Worm (Caenorhabditis elegans) whole organism, young adult: ENCODE results near the gene D1005.2.

Experiments used
- B0035.1 ChIP-seq: sonication (generic microtip); optimal IDR thresholded peaks from 2 replicates; lab custom pipeline; 2016; ENCODE audit warnings: missing genetic modification characterization, mild to moderate bottlenecking, missing compliant biosample characterization, missing genotype, missing genetic modification reagents
- B0336.3 ChIP-seq: fragments of 200-800 bp; sonication (Bioruptor generic); IDR thresholded peaks from 2 replicates; pipeline ENCODE4 v1.3.6; 2022; ENCODE audit warnings: missing genetic modification characterization, missing compliant biosample characterization
- C06A6.2 ChIP-seq: fragments of 200-800 bp; sonication (Bioruptor generic); conservative IDR thresholded peaks from 2 replicates; pipeline ENCODE4 v1.3.6; 2022; ENCODE audit warnings: missing genetic modification characterization, missing compliant biosample characterization
- F23B12.7 ChIP-seq: sonication (generic microtip); optimal IDR thresholded peaks from 2 replicates; lab custom pipeline; 2017; ENCODE audit warnings: missing genetic modification characterization, mild to moderate bottlenecking, missing compliant biosample characterization, antibody characterized with exemption, moderate library complexity; ENCODE audit not compliant: insufficient read depth
- F33H1.4 ChIP-seq: fragments of 200-800 bp; sonication (Bioruptor generic); IDR thresholded peaks from 2 replicates; pipeline ENCODE4 v1.3.6; 2022; ENCODE audit warnings: missing genetic modification reagents, missing genetic modification characterization, missing compliant biosample characterization
- F49E8.2 ChIP-seq: sonication (generic microtip); optimal IDR thresholded peaks from 3 replicates; lab custom pipeline; 2017; ENCODE audit warnings: missing genetic modification characterization, mild to moderate bottlenecking, missing compliant biosample characterization, antibody characterized with exemption, moderate library complexity; ENCODE audit not compliant: insufficient read depth
- F52B5.7 ChIP-seq: sonication (generic microtip); optimal IDR thresholded peaks from 2 replicates; lab custom pipeline; 2016; ENCODE audit warnings: mild to moderate bottlenecking, missing genetic modification characterization, missing compliant biosample characterization
- F55B11.4 ChIP-seq: sonication (generic microtip); optimal IDR thresholded peaks from 2 replicates; lab custom pipeline; 2016; ENCODE audit warnings: missing compliant biosample characterization, missing genetic modification characterization, borderline replicate concordance; ENCODE audit not compliant: insufficient read depth
- F57A8.1 ChIP-seq: fragments of 200-800 bp; sonication (Bioruptor generic); optimal IDR thresholded peaks from 2 replicates; lab custom pipeline; 2018; ENCODE audit warnings: mild to moderate bottlenecking, missing genetic modification characterization, moderate library complexity, missing compliant biosample characterization
- F57C9.4 ChIP-seq: sonication (generic microtip); optimal IDR thresholded peaks from 2 replicates; lab custom pipeline; 2017; ENCODE audit warnings: mild to moderate bottlenecking, missing genetic modification characterization, missing compliant biosample characterization
- T07F8.4 ChIP-seq: sonication (generic microtip); optimal IDR thresholded peaks from 2 replicates; lab custom pipeline; 2016; ENCODE audit warnings: mild to moderate bottlenecking, missing genetic modification characterization, moderate library complexity, missing compliant biosample characterization
- Y67H2A.10 ChIP-seq: fragments of 200-800 bp; sonication (Bioruptor generic); conservative IDR thresholded peaks from 2 replicates; pipeline ENCODE4 v1.3.6; 2022; ENCODE audit warnings: missing genetic modification reagents, missing genetic modification characterization, missing compliant biosample characterization
- ZK185.1 ChIP-seq: sonication (generic microtip); optimal IDR thresholded peaks from 2 replicates; lab custom pipeline; 2016; ENCODE audit warnings: mild to moderate bottlenecking, missing genetic modification characterization, missing compliant biosample characterization; ENCODE audit not compliant: poor library complexity, severe bottlenecking
- akir-1 ChIP-seq: fragments of 200-800 bp; sonication (Bioruptor generic); optimal IDR thresholded peaks from 2 replicates; lab custom pipeline; 2018; ENCODE audit warnings: mild to moderate bottlenecking, missing genetic modification characterization, moderate library complexity, missing compliant biosample characterization
- aptf-2 ChIP-seq: fragments of 200-800 bp; sonication (Bioruptor generic); conservative IDR thresholded peaks from 2 replicates; pipeline ENCODE4 v1.3.6; 2022; ENCODE audit warnings: missing genetic modification reagents, missing genetic modification characterization, missing compliant biosample characterization
- aptf-3 ChIP-seq: fragments of 200-800 bp; sonication (Bioruptor generic); IDR thresholded peaks from 2 replicates; pipeline ENCODE4 v1.3.6; 2022; ENCODE audit warnings: missing genetic modification characterization, missing compliant biosample characterization
- atf-7 ChIP-seq: sonication (generic microtip); optimal IDR thresholded peaks from 2 replicates; lab custom pipeline; 2017; ENCODE audit warnings: mild to moderate bottlenecking, missing genetic modification characterization, missing compliant biosample characterization
- bed-1 ChIP-seq: fragments of 200-800 bp; sonication (Bioruptor generic); IDR thresholded peaks from 2 replicates; pipeline ENCODE4 v1.3.6; 2022; ENCODE audit warnings: missing genetic modification reagents, missing genetic modification characterization, missing compliant biosample characterization
- cebp-1 ChIP-seq, 2 experiments: fragments of 200-800 bp in 1 of 2; sonication (Bioruptor generic) in 1 of 2; sonication (generic microtip) in 1 of 2; IDR thresholded peaks in 1 of 2; optimal IDR thresholded peaks in 1 of 2; 2 replicates each; pipeline versions ENCODE4 v1.3.6 to Lab custom; 2017 to 2022; ENCODE audit warnings: missing compliant biosample characterization in 2 of 2, missing genetic modification characterization in 2 of 2, mild to moderate bottlenecking in 1 of 2, missing genetic modification reagents in 1 of 2, moderate library complexity in 1 of 2
- ceh-27 ChIP-seq: fragments of 200-800 bp; sonication (Bioruptor generic); optimal IDR thresholded peaks from 2 replicates; lab custom pipeline; 2018; ENCODE audit warnings: mild to moderate bottlenecking, missing genetic modification characterization, moderate library complexity, missing compliant biosample characterization
- ceh-40 ChIP-seq: fragments of 200-800 bp; sonication (Bioruptor generic); IDR thresholded peaks from 2 replicates; pipeline ENCODE4 v1.3.6; 2022; ENCODE audit warnings: missing genetic modification characterization, missing compliant biosample characterization
- chd-7 ChIP-seq: sonication (generic microtip); optimal IDR thresholded peaks from 2 replicates; lab custom pipeline; 2016; ENCODE audit warnings: mild to moderate bottlenecking, missing genetic modification characterization, moderate library complexity, missing compliant biosample characterization
- die-1 ChIP-seq: sonication (generic microtip); optimal IDR thresholded peaks from 2 replicates; lab custom pipeline; 2016; ENCODE audit warnings: missing genotype, mild to moderate bottlenecking, missing genetic modification characterization, missing compliant biosample characterization
- dox-1 ChIP-seq: fragments of 200-800 bp; sonication (Bioruptor generic); IDR thresholded peaks from 2 replicates; pipeline ENCODE4 v1.3.6; 2022; ENCODE audit warnings: missing genetic modification reagents, missing genetic modification characterization, missing compliant biosample characterization
- ets-4 ChIP-seq: fragments of 200-800 bp; sonication (Bioruptor generic); optimal IDR thresholded peaks from 2 replicates; lab custom pipeline; 2018; ENCODE audit warnings: mild to moderate bottlenecking, missing genetic modification characterization, missing compliant biosample characterization
- fkh-3 ChIP-seq: sonication (generic microtip); optimal IDR thresholded peaks from 2 replicates; lab custom pipeline; 2016; ENCODE audit warnings: mild to moderate bottlenecking, missing genetic modification characterization, missing compliant biosample characterization
- him-1 ChIP-seq: sonication (generic microtip); optimal IDR thresholded peaks from 2 replicates; lab custom pipeline; 2016; ENCODE audit warnings: missing genotype, missing genetic modification reagents, missing genetic modification characterization, missing compliant biosample characterization
- hlh-12 ChIP-seq: sonication (generic microtip); optimal IDR thresholded peaks from 2 replicates; lab custom pipeline; 2016; ENCODE audit warnings: missing genetic modification characterization, missing compliant biosample characterization
- hlh-26 ChIP-seq: fragments of 200-800 bp; sonication (Bioruptor generic); conservative IDR thresholded peaks from 2 replicates; pipeline ENCODE4 v1.3.6; 2022; ENCODE audit warnings: missing genetic modification reagents, missing genetic modification characterization, missing compliant biosample characterization
- hrde-1 ChIP-seq: sonication (generic microtip); optimal IDR thresholded peaks from 2 replicates; lab custom pipeline; 2016; ENCODE audit warnings: missing genetic modification characterization, mild to moderate bottlenecking, missing compliant biosample characterization, moderate library complexity, missing genotype, missing genetic modification reagents, borderline replicate concordance
- hsf-1 ChIP-seq: fragments of 200-800 bp; sonication (Bioruptor generic); IDR thresholded peaks from 2 replicates; pipeline ENCODE4 v1.3.6; 2022; ENCODE audit warnings: missing genetic modification reagents, missing genetic modification characterization, missing compliant biosample characterization
- let-607 ChIP-seq, 2 experiments: fragments of 200-800 bp in 1 of 2; sonication (Bioruptor generic) in 1 of 2; sonication (generic microtip) in 1 of 2; optimal IDR thresholded peaks; 2 replicates each; lab custom pipeline; 2016 to 2018; ENCODE audit warnings: mild to moderate bottlenecking in 2 of 2, missing compliant biosample characterization in 2 of 2, missing genetic modification characterization in 2 of 2, moderate library complexity in 2 of 2, missing genotype in 1 of 2
- lin-54 ChIP-seq: fragments of 200-800 bp; sonication (Bioruptor generic); optimal IDR thresholded peaks from 2 replicates; lab custom pipeline; 2018; ENCODE audit warnings: mild to moderate bottlenecking, missing genetic modification characterization, missing compliant biosample characterization
- lir-1 ChIP-seq: fragments of 200-800 bp; sonication (Bioruptor generic); conservative IDR thresholded peaks from 2 replicates; pipeline ENCODE4 v1.3.6; 2022; ENCODE audit warnings: missing genetic modification reagents, missing genetic modification characterization, missing compliant biosample characterization
- madf-8 ChIP-seq: fragments of 200-800 bp; sonication (Bioruptor generic); conservative IDR thresholded peaks from 2 replicates; pipeline ENCODE4 v1.3.6; 2022; ENCODE audit warnings: missing genetic modification reagents, missing genetic modification characterization, missing compliant biosample characterization
- nfya-2 ChIP-seq: fragments of 200-800 bp; sonication (Bioruptor generic); IDR thresholded peaks from 2 replicates; pipeline ENCODE4 v1.3.6; 2022; ENCODE audit warnings: missing genetic modification reagents, missing genetic modification characterization, missing compliant biosample characterization
- nhr-120 ChIP-seq: fragments of 200-800 bp; sonication (Bioruptor generic); IDR thresholded peaks from 2 replicates; pipeline ENCODE4 v1.3.6; 2022; ENCODE audit warnings: missing genetic modification characterization, missing compliant biosample characterization
- nhr-27 ChIP-seq: fragments of 200-800 bp; sonication (Bioruptor generic); optimal IDR thresholded peaks from 2 replicates; lab custom pipeline; 2018; ENCODE audit warnings: mild to moderate bottlenecking, missing genetic modification characterization, moderate library complexity, missing compliant biosample characterization
- nhr-80 ChIP-seq: sonication (generic microtip); optimal IDR thresholded peaks from 2 replicates; lab custom pipeline; 2016; ENCODE audit warnings: missing genetic modification characterization, missing compliant biosample characterization
- rec-8 ChIP-seq, 2 experiments: sonication (generic microtip); optimal IDR thresholded peaks; 2 replicates each; lab custom pipeline; 2016; ENCODE audit warnings: mild to moderate bottlenecking in 2 of 2, missing genetic modification characterization in 2 of 2, missing genetic modification reagents in 2 of 2, missing genotype in 2 of 2, missing biosample characterization in 1 of 2, missing compliant biosample characterization in 1 of 2, moderate library complexity in 1 of 2
- rpc-1 ChIP-seq, 2 experiments: fragments of 150-350 bp in 1 of 2; sonication (generic microtip) in 1 of 2; optimal IDR thresholded peaks; 2 replicates each; lab custom pipeline; 2014 to 2018; ENCODE audit warnings: missing biosample characterization in 1 of 2, missing genetic modification characterization in 1 of 2, missing genetic modification reagents in 1 of 2, missing genotype in 1 of 2
- sdz-38 ChIP-seq: sonication (generic microtip); optimal IDR thresholded peaks from 2 replicates; lab custom pipeline; 2016; ENCODE audit warnings: missing genotype, missing genetic modification characterization, missing compliant biosample characterization
- sptf-2 ChIP-seq: fragments of 200-800 bp; sonication (Bioruptor generic); optimal IDR thresholded peaks from 2 replicates; lab custom pipeline; 2018; ENCODE audit warnings: mild to moderate bottlenecking, missing genetic modification characterization, missing compliant biosample characterization
- tbp1 ChIP-seq: fragments of 200-800 bp; sonication (Bioruptor generic); optimal IDR thresholded peaks from 2 replicates; lab custom pipeline; 2018; ENCODE audit warnings: mild to moderate bottlenecking, missing genetic modification characterization, missing compliant biosample characterization
- ztf-18 ChIP-seq: sonication (generic microtip); optimal IDR thresholded peaks from 2 replicates; lab custom pipeline; 2016; ENCODE audit warnings: missing genotype, mild to moderate bottlenecking, missing genetic modification characterization, missing compliant biosample characterization
- ztf-3 ChIP-seq: fragments of 200-800 bp; sonication (Bioruptor generic); optimal IDR thresholded peaks from 2 replicates; lab custom pipeline; 2018; ENCODE audit warnings: mild to moderate bottlenecking, missing genetic modification characterization, missing compliant biosample characterization
- ztf-6 ChIP-seq: fragments of 200-800 bp; sonication (Bioruptor generic); IDR thresholded peaks from 2 replicates; pipeline ENCODE4 v1.3.6; 2022; ENCODE audit warnings: missing genetic modification reagents, missing genetic modification characterization, missing compliant biosample characterization

Gene D1005.2

DNA sequence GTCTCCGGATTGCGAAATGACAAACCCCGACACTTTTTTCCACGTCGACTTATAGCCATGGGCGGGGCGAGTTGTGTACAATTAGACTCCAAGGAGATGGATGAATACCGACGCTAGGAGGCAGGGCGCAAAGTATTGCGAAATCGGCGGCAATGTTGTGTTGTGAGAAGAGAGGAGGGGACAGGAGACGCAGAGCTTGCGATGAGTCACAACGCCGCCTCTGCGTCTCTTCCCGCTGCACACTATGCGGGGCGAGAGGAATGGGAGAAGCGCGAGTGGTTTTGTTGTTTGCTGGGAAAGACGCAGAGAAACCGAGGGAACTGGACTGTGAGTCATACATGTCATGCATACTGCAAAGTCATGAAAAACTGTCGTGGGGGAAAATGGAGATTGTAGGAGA lies 4.4 kb upstream of the D1005.2 start (continued):
- TF ChIP-seq cebp-1 (GFP tag; IDR thresholded peaks at IDR 0.05; lab: Robert Waterston, UW) (peak; percentile 100), cebp-1 (tag; optimal IDR thresholded peaks at IDR 0.05; lab: Kevin White, UChicago) (no peak), rpc-1 (optimal IDR thresholded peaks at IDR 0.05; lab: Kevin White, UChicago) (no peak), rpc-1 (tag; optimal IDR thresholded peaks at IDR 0.05; lab: Kevin White, UChicago) (no peak), ceh-40 (GFP tag; lab: Robert Waterston, UW) (no peak), sdz-38 (no peak), rec-8 (tag; optimal IDR thresholded peaks at IDR 0.05; lab: Kevin White, UChicago) (no peak), nhr-120 (GFP tag; lab: Robert Waterston, UW) (no peak), Y67H2A.10 (GFP tag; lab: Robert Waterston, UW) (no peak), sptf-2 (no peak), F57A8.1 (GFP tag; lab: Kevin White, UChicago) (no peak), him-1 (tag; lab: Kevin White, UChicago) (no peak), nhr-80 (tag; lab: Kevin White, UChicago) (peak; percentile 86), dox-1 (GFP tag; lab: Robert Waterston, UW) (peak; percentile 93), ZK185.1 (tag; lab: Kevin White, UChicago) (peak; percentile 59), hsf-1 (GFP tag; lab: Robert Waterston, UW) (0 out of 2 replicates have a peak, but pooled peaks have one; percentile 39), C06A6.2 (GFP tag; lab: Robert Waterston, UW) (peak; percentile 81), die-1 (tag; lab: Kevin White, UChicago) (peak; percentile 61), nhr-27 (tag; lab: Kevin White, UChicago) (peak; percentile 30), hrde-1 (tag; lab: Kevin White, UChicago) (no peak), bed-1 (no peak), F57C9.4 (tag; lab: Kevin White, UChicago) (no peak), F33H1.4 (GFP tag; lab: Robert Waterston, UW) (0 out of 2 replicates have a peak, but pooled peaks have one; percentile 12), ets-4 (peak; percentile 91), B0336.3 (GFP tag; lab: Robert Waterston, UW) (peak; percentile 94), B0035.1 (tag; lab: Kevin White, UChicago) (peak; percentile 3), F49E8.2 (tag; lab: Kevin White, UChicago) (no peak), ceh-27 (GFP tag; lab: Kevin White, UChicago) (peak; percentile 87), ztf-18 (tag; lab: Kevin White, UChicago) (peak; percentile 42), F23B12.7 (tag; lab: Kevin White, UChicago) (peak; percentile 33), hlh-12 (tag; lab: Kevin White, UChicago) (no peak), F52B5.7 (tag; lab: Kevin White, UChicago) (peak; percentile 67), chd-7 (tag; lab: Kevin White, UChicago) (peak; percentile 86), atf-7 (peak; percentile 86), ztf-6 (GFP tag; lab: Robert Waterston, UW) (no peak), hlh-26 (GFP tag; lab: Robert Waterston, UW) (no peak), lir-1 (GFP tag; lab: Robert Waterston, UW) (peak; percentile 50), madf-8 (GFP tag; lab: Robert Waterston, UW) (no peak), lin-54 (GFP tag; lab: Kevin White, UChicago) (peak; percentile 34), fkh-3 (tag; lab: Kevin White, UChicago) (no peak), nfya-2 (no peak), tbp1 (GFP tag; lab: Kevin White, UChicago) (peak; percentile 60), aptf-2 (GFP tag; lab: Robert Waterston, UW) (no peak), akir-1 (GFP tag; lab: Kevin White, UChicago) (no peak), ztf-3 (GFP tag; lab: Kevin White, UChicago) (no peak), aptf-3 (GFP tag; lab: Robert Waterston, UW) (no peak), T07F8.4 (tag; lab: Kevin White, UChicago) (no peak), F55B11.4 (tag; lab: Kevin White, UChicago) (no peak), let-607 (tag; optimal IDR thresholded peaks at IDR 0.05; lab: Kevin White, UChicago) (peak; percentile 62 to 80)
